Fruit fly (Drosophila melanogaster): Measurements from ENCODE around the gene foxo.

- TF ChIP-seq ss (GFP tag; optimal IDR thresholded peaks at IDR 0.05) (no peak), fd85E (GFP tag; optimal IDR thresholded peaks at IDR 0.05) (no peak), CG9139 (GFP tag; optimal IDR thresholded peaks at IDR 0.05) (no peak), CG10631 (GFP tag; optimal IDR thresholded peaks at IDR 0.05) (no peak), net (GFP tag; optimal IDR thresholded peaks at IDR 0.05) (no peak), CG4318 (GFP tag; optimal IDR thresholded peaks at IDR 0.05) (no peak)
These were observed 8.5 kb downstream of the foxo start for dm6 chr3R:14065241-14065640.
